Fruit fly (Drosophila melanogaster) S2 (cell line): ENCODE measurements around the gene Jasper.

Experiments
- CG8478 ChIP-seq: fragments of >200 bp; optimal IDR thresholded peaks from 2 replicates; lab custom pipeline; 2018
- CTCF ChIP-seq, 2 experiments: fragments of >200 bp; optimal IDR thresholded peaks; 2 replicates each; lab custom pipeline; 2018

dm6 chr3R:30066004-30066403 lies 13.7 kb downstream of the Jasper start:
- no peak for TF ChIP-seq CG8478 (lab: Kevin White, UChicago)
- no peak for TF ChIP-seq CTCF (optimal IDR thresholded peaks at IDR 0.05; lab: Kevin White, UChicago)
